Fruit fly (Drosophila melanogaster): Measurements from ENCODE around the gene tst.

The tst gene

dm6 chr3R:23784925-23785680, 12.4 kb upstream of the tst start:
- TF ChIP-seq psq (optimal IDR thresholded peaks at IDR 0.05) (no peak), CG8478 (optimal IDR thresholded peaks at IDR 0.05) (no peak), usp (GFP tag; optimal IDR thresholded peaks at IDR 0.05) (no peak), EcR (GFP tag; optimal IDR thresholded peaks at IDR 0.05) (no peak), Dll (optimal IDR thresholded peaks at IDR 0.05) (no peak), pan (optimal IDR thresholded peaks at IDR 0.05) (no peak)

dm6 chr3R:23783961-23784360, 11.3 kb upstream of the tst start:
- TF ChIP-seq psq (optimal IDR thresholded peaks at IDR 0.05) (no peak), usp (GFP tag; optimal IDR thresholded peaks at IDR 0.05) (no peak), Dll (optimal IDR thresholded peaks at IDR 0.05) (no peak), pan (optimal IDR thresholded peaks at IDR 0.05) (no peak), CG8478 (optimal IDR thresholded peaks at IDR 0.05) (no peak), EcR (GFP tag; optimal IDR thresholded peaks at IDR 0.05) (no peak)

dm6 chr3R:23783403-23783757, 10.7 kb upstream of the tst start:
- TF ChIP-seq usp (GFP tag; optimal IDR thresholded peaks at IDR 0.05) (no peak), psq (optimal IDR thresholded peaks at IDR 0.05) (no peak), EcR (GFP tag; optimal IDR thresholded peaks at IDR 0.05) (no peak), CG8478 (optimal IDR thresholded peaks at IDR 0.05) (no peak), Dll (optimal IDR thresholded peaks at IDR 0.05) (no peak), pan (optimal IDR thresholded peaks at IDR 0.05) (no peak)

- TF ChIP-seq usp (GFP tag; optimal IDR thresholded peaks at IDR 0.05), result no peak
- TF ChIP-seq Dll (optimal IDR thresholded peaks at IDR 0.05), result no peak
- TF ChIP-seq pan (optimal IDR thresholded peaks at IDR 0.05), result no peak
- no peak for TF ChIP-seq EcR (GFP tag; optimal IDR thresholded peaks at IDR 0.05)
- TF ChIP-seq psq (optimal IDR thresholded peaks at IDR 0.05), result no peak
- no peak for TF ChIP-seq CG8478 (optimal IDR thresholded peaks at IDR 0.05)
Observed at dm6 chr3R:23782456-23783402, 10.1 kb upstream of the tst start.

dm6 chr3R:23781466-23781935, 8.8 kb upstream of the tst start, which contains the start of the genes Nup98-96 and mbc:
Nup98-96 (minus strand) TSS chr3R:23781621.
mbc (plus strand) TSS chr3R:23781765.
- TF ChIP-seq Dll (optimal IDR thresholded peaks at IDR 0.05) (no peak), EcR (GFP tag; optimal IDR thresholded peaks at IDR 0.05) (no peak), psq (optimal IDR thresholded peaks at IDR 0.05) (no peak), CG8478 (optimal IDR thresholded peaks at IDR 0.05) (no peak), usp (GFP tag; optimal IDR thresholded peaks at IDR 0.05) (no peak), pan (optimal IDR thresholded peaks at IDR 0.05) (no peak)

- TF ChIP-seq Dll (optimal IDR thresholded peaks at IDR 0.05), result no peak
- no peak for TF ChIP-seq psq (optimal IDR thresholded peaks at IDR 0.05)
- TF ChIP-seq CG8478 (optimal IDR thresholded peaks at IDR 0.05), result no peak
- TF ChIP-seq EcR (GFP tag; optimal IDR thresholded peaks at IDR 0.05), result no peak
- TF ChIP-seq usp (GFP tag; optimal IDR thresholded peaks at IDR 0.05), result no peak
- TF ChIP-seq pan (optimal IDR thresholded peaks at IDR 0.05), result no peak
Observed at dm6 chr3R:23780757-23781156, 8.1 kb upstream of the tst start.

- TF ChIP-seq usp (GFP tag; optimal IDR thresholded peaks at IDR 0.05) (no peak), pan (optimal IDR thresholded peaks at IDR 0.05) (no peak), Dll (optimal IDR thresholded peaks at IDR 0.05) (no peak), CG8478 (optimal IDR thresholded peaks at IDR 0.05) (no peak), EcR (GFP tag; optimal IDR thresholded peaks at IDR 0.05) (no peak), psq (optimal IDR thresholded peaks at IDR 0.05) (no peak)
Observed at dm6 chr3R:23773610-23774364, 1.1 kb upstream of the tst start, which contains the start of gene CG10208. CG10208 (minus strand) TSS chr3R:23774127.

dm6 chr3R:23767417-23767853, 5.2 kb downstream of the tst start, which contains the start of the genes CG10214 and CG10375:
CG10214 (minus strand) TSS chr3R:23767488.
CG10375 (plus strand) TSS chr3R:23767712.
- TF ChIP-seq CG8478 (optimal IDR thresholded peaks at IDR 0.05), result no peak
- TF ChIP-seq pan (optimal IDR thresholded peaks at IDR 0.05), result no peak
- TF ChIP-seq Dll (optimal IDR thresholded peaks at IDR 0.05), result no peak
- no peak for TF ChIP-seq EcR (GFP tag; optimal IDR thresholded peaks at IDR 0.05)
- no peak for TF ChIP-seq usp (GFP tag; optimal IDR thresholded peaks at IDR 0.05)
- TF ChIP-seq psq (optimal IDR thresholded peaks at IDR 0.05), result no peak

- TF ChIP-seq pan (optimal IDR thresholded peaks at IDR 0.05), result no peak
- TF ChIP-seq CG8478 (optimal IDR thresholded peaks at IDR 0.05), result no peak
- TF ChIP-seq psq (optimal IDR thresholded peaks at IDR 0.05), result no peak
- no peak for TF ChIP-seq EcR (GFP tag; optimal IDR thresholded peaks at IDR 0.05)
- TF ChIP-seq Dll (optimal IDR thresholded peaks at IDR 0.05), result no peak
- no peak for TF ChIP-seq usp (GFP tag; optimal IDR thresholded peaks at IDR 0.05)
Observed at dm6 chr3R:23763622-23764273, 8.9 kb downstream of the tst start, which contains the start of gene Lsd-1. Lsd-1 (plus strand) TSS chr3R:23763857.

- TF ChIP-seq pan (optimal IDR thresholded peaks at IDR 0.05) (no peak), CG8478 (optimal IDR thresholded peaks at IDR 0.05) (no peak), psq (optimal IDR thresholded peaks at IDR 0.05) (no peak), EcR (GFP tag; optimal IDR thresholded peaks at IDR 0.05) (no peak), usp (GFP tag; optimal IDR thresholded peaks at IDR 0.05) (no peak), Dll (optimal IDR thresholded peaks at IDR 0.05) (no peak)
Observed at dm6 chr3R:23763015-23763414, 9.6 kb downstream of the tst start, which contains the start of gene udt. udt (minus strand) TSS chr3R:23763263.
